Worm (Caenorhabditis elegans) whole organism, dauer: ENCODE results near the gene ints-2.

Experiments
- unc-62 ChIP-seq: sonication (generic microtip); optimal IDR thresholded peaks from 2 replicates; lab custom pipeline; 2017; ENCODE audit warnings: missing biosample characterization, missing genetic modification reagents, missing genetic modification characterization

ints-2 gene

DNA sequence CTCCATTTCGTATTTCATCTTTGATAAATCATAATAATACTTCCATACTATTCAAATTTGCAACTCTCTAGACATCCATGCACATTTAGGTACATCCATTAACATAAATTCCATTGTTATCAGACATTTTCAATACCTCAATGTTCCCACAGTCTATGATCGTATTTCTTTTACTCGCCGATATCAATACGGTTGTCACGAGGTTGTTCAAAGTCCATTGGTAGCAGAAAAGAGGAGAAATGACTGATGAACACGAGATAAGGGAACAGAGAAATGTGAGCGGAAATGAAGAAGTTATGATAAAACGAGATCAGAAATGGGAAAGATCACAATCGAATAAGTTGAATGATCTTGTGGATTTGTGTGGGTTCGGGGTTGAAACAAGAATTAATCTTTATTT lies 27.3 kb downstream of the ints-2 start:
- TF ChIP-seq unc-62 (GFP tag; lab: Kevin White, UChicago), result no peak

DNA sequence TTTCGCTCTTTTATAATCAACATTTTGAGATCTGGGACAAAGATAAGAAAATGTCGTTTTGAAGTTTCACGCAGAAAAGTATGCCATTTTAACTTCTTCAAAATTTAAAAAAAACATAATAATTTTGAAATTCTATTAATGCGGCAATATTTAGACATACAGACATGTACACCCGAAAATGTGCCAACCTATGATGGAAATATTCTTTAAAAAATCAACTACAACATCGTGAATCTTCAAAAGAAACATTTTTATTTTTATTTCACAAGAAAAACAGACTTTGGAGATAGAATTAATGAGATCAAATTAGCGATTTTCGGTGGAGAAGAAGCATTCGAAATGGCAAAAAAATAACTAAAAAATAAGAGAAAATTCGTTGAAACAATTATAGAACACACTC lies 29.6 kb downstream of the ints-2 start, which contains the start of gene T16A9.5:
TSS of gene T16A9.5 (minus strand) at position 101 of the 400 bp plus-strand sequence.
- TF ChIP-seq unc-62 (GFP tag; lab: Kevin White, UChicago), result no peak

DNA sequence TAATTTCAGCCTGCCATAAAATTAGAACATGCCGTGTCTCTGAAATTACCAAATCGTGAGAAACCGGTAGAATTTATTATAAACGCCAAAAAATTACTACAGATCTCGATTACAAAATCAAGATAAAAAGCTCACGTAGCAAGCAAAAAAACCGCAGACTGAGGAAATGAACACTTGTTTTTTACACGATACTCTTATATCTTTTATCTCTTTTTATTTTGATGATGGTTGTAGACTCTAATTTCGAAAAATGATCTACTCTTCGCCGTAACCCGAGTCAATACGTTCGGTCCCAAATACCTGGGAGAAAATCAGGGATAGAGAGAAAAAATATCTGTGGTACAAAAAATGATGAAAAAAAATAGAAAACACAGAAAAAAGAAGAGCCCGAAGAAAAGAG lies 37.7 kb downstream of the ints-2 start:
- TF ChIP-seq unc-62 (GFP tag; lab: Kevin White, UChicago), result no peak

DNA sequence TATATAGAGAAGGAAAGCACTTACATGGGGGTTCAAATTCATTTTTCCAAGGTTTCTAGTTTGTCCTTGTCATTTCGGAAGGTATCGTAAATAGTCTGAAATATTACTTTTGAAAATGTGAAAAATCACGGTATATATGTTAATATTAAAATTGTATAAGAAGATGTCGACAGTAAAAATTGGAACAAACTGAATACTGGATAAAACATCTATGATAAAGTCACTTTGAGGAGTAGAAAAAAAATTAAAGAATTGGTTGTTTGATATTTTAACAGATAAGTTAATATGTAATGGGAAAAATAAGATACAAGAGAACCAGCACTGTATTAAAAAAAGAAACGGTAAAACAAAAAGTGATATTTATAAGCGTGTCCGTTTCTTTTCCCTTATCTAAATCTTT lies 40.9 kb downstream of the ints-2 start, which contains the start of gene nep-21:
TSS of gene nep-21 (minus strand) at position 101 of the 400 bp plus-strand sequence.
- TF ChIP-seq unc-62 (GFP tag; lab: Kevin White, UChicago), result no peak

DNA sequence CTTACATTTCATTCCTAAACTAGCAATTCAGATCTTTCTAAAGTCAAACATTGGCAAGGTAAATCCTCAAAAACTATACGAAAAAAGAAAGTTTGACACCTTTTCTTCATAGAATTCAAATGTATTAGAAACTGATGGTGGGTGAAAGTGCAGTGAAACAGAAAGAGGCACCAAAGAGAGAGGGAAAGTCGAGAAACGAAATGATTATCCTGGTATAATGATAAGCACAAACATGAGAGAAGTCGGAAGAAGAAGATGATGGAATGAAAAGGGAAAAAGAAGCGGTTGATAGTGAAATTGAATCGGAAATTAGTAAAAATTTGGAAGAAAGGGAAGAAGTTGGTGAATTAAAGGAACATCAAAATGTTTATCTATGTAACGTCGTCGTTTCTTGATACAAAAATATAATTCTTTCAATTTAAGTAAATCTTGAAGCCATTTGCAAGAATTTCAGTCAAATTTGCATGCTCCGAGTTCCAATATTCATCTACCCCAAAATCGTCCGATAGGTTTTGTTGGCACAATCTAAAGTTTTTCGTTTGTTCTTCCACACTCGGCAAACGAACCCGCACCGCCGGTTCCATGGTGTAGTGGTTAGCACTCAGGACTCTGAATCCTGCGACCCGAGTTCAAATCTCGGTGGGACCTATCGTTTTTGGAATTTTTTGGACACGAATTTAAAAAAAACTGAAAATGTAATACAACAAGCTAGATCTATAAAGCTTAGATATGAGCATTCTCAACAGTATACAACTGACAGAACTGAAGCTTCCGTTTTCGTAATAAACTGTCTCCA lies 45.5 kb downstream of the ints-2 start:
- no peak for TF ChIP-seq unc-62 (GFP tag; lab: Kevin White, UChicago)

DNA sequence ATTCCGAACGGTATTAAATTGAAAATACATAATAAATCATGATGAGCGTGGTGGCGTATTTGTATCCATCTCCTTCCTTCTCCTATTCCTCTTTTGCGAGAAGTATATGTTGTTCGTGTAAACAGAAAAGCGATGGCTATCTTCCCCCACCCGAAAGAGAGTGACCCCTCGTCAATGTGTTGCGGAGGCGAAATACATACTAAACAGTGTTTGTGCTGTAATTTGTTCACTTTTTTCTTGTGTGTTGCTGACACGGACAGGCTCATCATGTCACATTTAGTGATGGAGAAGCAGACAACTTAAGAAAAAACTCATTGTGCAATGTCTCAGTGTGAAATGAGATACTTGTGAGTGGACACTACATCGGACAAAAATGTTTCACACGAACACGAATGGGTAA lies 46.2 kb downstream of the ints-2 start:
- no peak for TF ChIP-seq unc-62 (GFP tag; lab: Kevin White, UChicago)

DNA sequence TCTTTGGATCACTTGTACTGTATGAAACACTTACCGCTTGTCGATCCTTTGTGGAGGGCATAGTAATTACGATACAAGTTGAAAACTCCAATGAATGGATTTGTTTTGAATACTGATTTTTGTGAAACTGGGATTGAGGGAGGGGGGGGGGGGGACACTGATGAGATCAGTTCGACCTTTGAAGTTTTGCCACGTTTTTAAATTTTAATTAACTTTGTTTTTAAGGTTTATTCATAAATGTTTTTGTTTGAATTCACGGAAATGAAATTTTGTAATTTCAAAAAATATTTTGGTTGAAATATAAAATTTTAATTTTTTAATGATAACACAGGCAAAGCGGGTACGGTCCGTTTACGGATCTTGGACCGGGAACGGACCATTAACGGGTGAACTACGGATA lies 50.5 kb downstream of the ints-2 start, which contains the start of gene ent-3:
TSS of gene ent-3 (minus strand) at position 101 of the 400 bp plus-strand sequence.
- no peak for TF ChIP-seq unc-62 (GFP tag; lab: Kevin White, UChicago)

DNA sequence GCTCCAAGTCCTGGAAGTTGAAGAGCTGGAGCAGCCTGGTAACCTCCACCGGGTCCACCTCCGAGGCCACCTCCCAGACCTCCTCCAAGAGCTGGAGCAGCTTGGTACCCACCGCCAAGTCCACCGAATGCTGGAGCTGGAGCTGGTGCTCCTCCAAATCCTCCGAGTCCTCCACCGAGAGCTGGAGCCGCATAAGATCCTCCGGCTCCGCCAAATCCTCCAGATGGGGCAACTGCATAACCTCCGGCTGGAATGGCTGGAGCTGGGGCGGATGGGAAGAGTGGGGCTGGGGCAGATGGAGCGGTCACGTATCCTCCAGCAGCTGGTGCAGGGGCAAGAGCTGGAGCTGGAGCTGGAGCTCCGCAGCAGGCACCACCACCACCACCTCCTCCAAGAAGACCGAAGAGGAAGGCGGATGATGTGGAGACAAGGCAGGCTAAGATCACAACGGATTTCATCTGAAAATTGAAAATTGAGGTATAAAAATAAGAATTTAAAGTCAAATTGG lies 55.3 kb downstream of the ints-2 start, which contains the start of gene K02E11.10:
TSS of gene K02E11.10 (minus strand) at position 458 of the 508 bp plus-strand sequence.
- no peak for TF ChIP-seq unc-62 (GFP tag; lab: Kevin White, UChicago)
